Worm (Caenorhabditis elegans) whole organism, dauer: Measurements from ENCODE around the gene F13A7.14.
"Not testable (repeated sequence)": the region's sequence is repeated elsewhere in the genome, so short reads cannot be mapped to it uniquely, and the experiment has no call there.

Source experiments
- unc-62 ChIP-seq: sonication (generic microtip); optimal IDR thresholded peaks from 2 replicates; lab custom pipeline; 2017; ENCODE audit warnings: missing biosample characterization, missing genetic modification reagents, missing genetic modification characterization

Gene F13A7.14

DNA sequence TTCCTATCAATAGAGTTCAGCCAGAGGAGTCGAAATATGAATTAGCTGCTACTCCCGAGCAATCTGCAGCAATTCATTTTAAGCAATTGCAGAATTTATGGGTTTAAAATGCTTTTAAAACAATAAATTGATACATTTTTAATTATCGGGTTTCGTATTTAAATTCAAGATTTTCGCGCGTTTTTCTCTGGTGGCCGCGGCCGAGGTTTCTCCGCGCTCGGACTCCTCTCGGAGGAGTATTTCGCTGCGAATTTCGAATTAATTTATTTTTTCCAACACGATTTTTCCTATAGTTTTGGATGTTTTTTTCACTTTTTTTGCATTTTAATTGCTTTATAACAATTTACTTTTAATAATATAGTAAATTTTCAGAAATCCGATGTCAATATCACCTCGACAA is at the start of gene F13A7.14:
Gene F13A7.14 (plus strand): TSS at position 373 of the 400 bp plus-strand sequence.
- no peak for TF ChIP-seq unc-62 (GFP tag; lab: Kevin White, UChicago)

DNA sequence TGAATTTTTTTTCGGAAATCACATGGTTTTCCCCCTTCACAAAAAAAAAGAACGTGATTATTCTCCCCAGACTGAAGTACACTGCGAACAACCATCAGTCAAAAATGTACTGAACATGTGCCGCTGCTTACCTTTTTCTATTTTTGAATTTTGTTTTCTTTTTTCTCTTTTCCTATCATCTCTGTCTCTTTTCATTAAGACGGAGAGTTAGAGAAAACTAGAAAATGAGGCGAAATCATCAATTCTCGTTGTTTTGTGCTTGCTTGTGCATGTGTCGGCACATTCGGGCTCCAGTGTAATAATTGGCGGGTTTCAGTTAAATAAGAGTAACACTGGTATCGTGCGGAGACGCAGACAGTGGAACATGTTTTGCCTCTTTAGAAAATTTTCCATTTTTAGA is 49.4 kb upstream of the F13A7.14 start:
- TF ChIP-seq unc-62 (GFP tag; lab: Kevin White, UChicago) = no peak

DNA sequence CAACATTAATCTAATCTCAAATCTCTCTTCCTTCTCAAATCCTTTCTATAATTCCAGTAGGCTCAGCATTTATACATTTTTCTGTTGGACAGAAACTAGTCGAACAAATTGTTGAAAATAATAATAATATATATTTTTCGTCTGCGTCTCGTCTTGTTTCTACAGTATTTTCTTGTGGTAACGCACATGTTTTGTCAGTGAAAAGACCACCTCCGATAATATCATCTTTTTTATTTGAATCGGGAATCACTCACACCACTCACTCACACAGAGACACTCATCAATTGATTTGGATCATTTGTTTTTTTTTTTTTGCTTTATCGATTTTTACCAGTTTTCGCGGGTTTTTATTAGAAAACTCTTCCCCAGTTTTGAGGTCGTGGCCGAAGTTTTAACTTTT is 47.0 kb upstream of the F13A7.14 start:
- TF ChIP-seq unc-62 (GFP tag; lab: Kevin White, UChicago) = no peak

DNA sequence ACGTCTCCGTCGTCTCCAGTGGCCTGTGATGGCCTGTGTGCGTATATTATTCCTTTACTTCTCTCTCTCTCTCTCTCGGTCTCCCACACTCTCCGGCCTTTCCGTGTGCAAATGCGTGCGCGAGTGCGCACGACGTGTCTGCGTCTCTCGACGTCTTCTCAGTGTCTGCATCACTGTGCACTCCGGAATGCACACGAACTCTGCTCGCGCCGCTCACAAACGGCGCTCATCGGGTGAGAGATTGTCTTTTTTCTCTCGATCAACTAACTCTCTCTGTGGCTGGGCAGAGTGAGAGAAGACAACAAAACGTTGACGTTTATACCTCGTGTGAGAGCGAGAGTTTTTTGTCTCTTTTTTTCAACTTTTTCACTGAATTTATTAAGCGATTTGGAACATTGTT is 45.8 kb upstream of the F13A7.14 start:
- TF ChIP-seq unc-62 (GFP tag; lab: Kevin White, UChicago) = no peak

DNA sequence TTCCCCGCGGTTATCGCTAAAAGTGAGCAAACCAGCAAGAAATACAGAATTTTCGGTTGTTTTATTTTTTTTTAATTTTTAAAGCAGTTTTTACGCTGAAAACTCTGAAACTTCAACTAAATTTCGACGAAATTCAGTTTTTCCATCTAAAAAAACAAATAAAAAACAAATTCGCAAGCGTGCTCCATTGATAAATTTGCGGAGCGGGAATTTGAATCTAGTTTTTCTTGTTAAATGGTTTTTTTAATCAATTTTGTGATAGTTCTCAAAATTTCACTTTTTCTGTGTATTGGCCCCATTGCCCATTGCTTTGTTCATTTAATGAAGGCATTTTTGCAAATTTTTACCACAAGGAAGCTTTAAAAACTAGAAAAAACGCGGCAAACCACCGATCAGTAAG is 44.9 kb upstream of the F13A7.14 start:
- no peak for TF ChIP-seq unc-62 (GFP tag; lab: Kevin White, UChicago)

DNA sequence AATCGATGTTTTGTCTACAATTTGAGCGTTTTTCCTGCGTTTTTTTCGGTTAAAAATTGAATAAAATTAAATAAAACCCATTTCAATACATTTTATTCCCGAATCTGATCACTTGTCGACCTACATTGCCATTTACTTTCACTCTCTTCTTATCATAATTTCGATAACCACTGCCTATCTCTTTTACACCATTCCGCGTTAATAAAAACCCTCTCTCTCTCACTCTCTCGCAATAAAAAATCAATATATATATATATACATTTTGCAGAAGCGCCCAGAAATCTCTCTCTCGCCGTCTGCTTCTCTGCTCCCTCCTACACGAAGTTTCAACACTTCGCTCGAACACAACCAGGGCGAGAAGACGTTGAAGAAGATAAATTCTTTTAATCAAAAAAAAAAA is 44.4 kb upstream of the F13A7.14 start, which contains the start of gene pptr-1:
Gene pptr-1 (plus strand): TSS at position 269 of the 400 bp plus-strand sequence.
- no peak for TF ChIP-seq unc-62 (GFP tag; lab: Kevin White, UChicago)

DNA sequence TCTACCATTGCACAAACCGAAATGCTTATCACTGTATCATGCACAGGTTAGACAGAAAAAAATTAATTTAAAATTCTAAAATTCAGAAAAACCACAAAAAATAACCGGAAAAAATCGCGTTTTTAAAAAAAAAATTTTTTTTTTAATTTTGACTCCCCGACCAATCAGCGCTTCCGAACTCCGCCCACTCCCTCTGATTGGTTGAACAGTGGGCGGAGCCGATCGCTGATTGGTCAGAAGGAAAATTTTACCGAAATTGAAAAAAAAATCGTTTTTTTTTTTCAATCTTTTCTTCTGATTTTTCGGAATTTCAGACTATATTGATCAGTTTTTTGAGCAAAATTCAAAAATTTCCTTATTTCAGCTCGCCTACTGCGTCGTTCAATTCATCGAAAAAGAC is 40.3 kb upstream of the F13A7.14 start:
- no peak for TF ChIP-seq unc-62 (GFP tag; lab: Kevin White, UChicago)

DNA sequence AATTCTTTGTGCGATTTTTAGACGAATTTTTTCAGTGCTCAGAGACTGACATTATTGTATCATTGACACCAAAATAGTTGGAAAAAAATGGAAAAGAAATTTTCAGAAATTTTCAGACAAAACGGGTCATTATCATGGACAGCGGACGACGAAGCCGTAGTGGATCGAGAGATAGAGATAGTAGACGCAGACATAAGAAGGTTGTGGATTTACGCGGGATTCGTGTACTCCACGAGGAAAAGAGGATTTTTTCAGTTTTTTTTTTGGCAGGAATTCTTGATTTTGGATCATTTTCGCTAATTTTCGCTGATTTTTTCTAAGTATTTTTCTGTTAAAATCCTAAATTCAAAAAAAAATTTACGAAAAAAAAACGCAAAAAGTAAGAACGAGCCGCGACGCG is 34.1 kb upstream of the F13A7.14 start, which contains the start of gene W08G11.3:
Gene W08G11.3 (plus strand): TSS at position 107 of the 400 bp plus-strand sequence.
- no peak for TF ChIP-seq unc-62 (GFP tag; lab: Kevin White, UChicago)

DNA sequence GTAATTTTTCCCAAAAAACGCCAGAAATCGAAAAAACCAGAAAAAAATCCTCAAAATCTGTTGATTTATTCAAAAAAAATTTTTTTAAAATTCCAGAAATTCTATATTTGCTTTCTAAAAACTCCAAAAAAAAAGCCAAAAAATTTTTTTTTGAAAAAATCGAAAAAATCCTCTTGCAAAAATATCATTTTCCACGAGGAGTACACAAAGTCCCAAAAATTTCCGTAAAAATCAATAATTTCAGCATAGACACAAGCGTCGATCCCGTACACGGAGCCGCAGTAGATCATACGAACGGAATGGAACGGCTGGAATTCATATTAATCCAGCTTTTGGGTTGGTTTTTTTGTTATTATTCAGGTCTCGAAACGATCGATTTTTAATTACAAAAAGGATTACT is 33.5 kb upstream of the F13A7.14 start:
- no peak for TF ChIP-seq unc-62 (GFP tag; lab: Kevin White, UChicago)

DNA sequence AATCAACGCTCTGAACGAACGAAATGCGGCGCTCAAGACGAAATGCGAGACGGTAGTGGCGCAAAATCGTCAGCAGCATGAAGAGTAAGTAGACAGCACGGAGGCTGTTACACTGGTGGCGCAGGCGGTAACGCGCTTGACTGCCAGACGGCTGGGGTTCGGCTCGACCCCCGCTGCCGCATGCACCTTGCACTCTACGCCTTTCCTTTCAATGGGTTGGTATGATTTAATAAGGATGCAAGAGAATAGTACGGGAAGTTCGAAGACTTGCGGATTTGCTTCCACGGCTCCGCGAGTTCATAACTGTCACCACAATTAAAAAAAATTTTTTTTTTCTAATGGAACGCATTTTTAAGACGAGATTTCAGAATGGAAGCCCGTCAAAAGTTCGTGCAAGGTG is 31.7 kb upstream of the F13A7.14 start:
- TF ChIP-seq unc-62 (GFP tag; lab: Kevin White, UChicago) = no peak

DNA sequence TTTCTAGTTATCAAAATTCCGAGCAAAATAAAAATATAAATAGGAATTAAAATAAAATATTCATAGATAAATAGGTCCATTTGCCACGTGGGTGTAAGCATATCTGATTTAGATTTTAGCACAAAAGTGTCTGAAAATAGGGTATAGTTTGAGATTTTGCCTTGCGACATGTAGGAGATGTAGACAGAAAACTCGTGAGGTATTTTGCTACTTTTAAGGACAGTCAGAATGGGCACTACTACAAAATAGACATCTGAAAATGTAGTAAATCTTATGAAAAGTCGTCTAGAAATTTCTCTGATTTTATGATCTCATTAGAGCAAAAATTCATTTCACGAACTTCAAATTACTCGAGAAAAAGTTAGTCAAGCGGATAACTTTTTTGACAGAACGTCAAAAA is 27.0 kb upstream of the F13A7.14 start, which contains the start of gene srv-34:
Gene srv-34 (minus strand): TSS at position 101 of the 400 bp plus-strand sequence.
- no peak for TF ChIP-seq unc-62 (GFP tag; lab: Kevin White, UChicago)

DNA sequence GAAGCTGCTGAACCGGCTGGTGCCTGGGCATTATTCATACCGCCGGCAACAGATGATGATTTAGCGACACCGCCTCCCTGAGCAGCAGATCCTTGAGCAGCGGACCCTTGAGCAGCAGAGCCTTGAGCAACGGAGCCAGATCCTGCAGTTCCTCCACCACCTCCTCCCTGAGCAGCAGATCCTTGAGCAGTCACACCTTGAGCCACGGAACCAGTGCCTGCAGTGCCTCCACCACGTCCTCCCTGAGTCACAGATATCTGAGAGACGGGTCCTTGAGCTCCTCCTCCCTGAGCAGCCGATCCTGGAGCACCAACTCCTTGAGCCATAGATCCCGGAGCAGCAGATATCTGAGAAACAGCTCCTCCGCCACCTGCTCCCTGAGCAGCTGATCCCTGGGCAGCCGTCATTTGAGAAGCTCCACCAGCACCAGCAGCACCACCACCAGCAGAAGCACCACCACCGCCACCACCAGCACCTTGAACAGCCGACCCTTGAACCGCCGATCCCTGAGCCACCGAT is 25.2 kb upstream of the F13A7.14 start:
- TF ChIP-seq unc-62 (GFP tag; lab: Kevin White, UChicago) = no peak

DNA sequence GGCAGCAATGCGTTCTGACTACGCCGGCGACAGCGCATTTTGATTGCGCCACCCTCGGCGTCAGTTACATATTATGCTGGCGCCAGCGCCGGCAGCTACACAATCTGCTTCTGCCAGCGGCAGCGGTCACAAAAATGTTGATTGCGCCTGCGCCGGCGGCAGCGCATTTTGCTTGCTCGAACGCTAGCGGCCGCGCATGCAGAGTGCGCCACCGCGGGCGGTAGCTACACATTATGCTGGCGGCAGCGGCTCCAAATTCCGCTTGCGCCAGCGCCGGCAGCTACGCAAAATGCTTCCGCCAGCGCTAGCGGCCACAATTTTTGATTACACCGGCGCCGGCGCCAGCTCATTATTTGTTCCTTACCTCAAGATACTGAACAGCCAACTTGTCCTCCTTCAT is 24.5 kb upstream of the F13A7.14 start:
- no peak for TF ChIP-seq unc-62 (GFP tag; lab: Kevin White, UChicago)

DNA sequence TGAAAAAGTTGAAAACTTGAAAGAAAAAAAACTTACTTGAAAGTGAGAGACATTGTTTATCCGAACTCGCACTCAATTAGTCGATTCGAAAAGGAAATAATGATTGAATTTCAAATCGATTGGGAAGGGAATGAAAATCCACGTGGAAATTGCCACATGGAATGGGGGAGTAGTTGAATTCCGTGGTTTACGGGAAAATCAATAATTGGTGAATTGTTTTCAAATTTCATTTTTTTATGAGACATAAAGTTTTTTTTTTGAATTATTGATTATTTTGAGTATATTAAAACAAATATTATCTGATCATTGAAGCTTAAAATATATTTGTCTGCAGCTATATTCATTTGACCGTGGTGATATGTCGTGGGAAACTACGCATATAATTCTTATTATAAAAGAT is 23.8 kb upstream of the F13A7.14 start, which contains the start of gene F13A7.1:
Gene F13A7.1 (minus strand): TSS at position 101 of the 400 bp plus-strand sequence.
- no peak for TF ChIP-seq unc-62 (GFP tag; lab: Kevin White, UChicago)

DNA sequence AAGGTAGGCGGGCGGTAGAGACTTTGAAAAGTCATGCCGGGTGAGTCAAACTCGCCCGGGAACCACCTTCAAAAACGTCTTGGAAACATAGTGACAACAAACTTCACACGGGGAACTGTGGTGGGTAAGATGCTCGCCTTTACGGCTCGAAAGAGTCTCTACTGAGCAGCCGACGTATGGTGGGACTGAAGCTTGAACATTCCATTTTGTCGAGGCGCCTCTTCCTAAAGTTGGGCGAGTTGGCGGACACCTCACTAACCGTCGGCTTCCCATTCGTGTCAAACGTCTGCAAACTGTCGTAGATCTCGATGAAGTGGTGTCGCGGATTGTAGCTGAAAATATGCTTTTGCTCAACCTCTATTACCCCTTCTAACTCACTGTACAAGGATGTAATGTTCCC is 18.7 kb upstream of the F13A7.14 start:
- TF ChIP-seq unc-62 (GFP tag; lab: Kevin White, UChicago) = no peak

DNA sequence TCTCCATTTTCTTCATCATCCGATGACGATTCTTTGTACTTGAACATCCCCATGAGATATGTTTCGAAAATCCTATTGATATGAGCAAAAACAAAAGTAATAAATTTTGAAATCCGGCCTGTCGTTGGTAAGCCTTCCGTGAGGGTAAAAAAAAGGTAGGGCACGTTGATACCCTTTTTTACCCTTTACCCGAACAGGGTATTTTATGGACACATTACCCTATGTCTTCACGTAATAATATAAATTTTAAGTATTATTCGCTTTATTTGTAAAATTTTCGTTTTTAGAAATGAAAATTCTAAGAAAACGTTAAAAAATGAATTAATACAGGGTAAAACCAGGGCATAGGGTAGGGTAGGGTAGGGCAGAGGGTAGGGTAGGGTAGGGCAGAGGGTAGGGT is 18.0 kb upstream of the F13A7.14 start, which contains the start of gene F13A7.7:
Gene F13A7.7 (minus strand): TSS at position 101 of the 400 bp plus-strand sequence.
- TF ChIP-seq unc-62 (GFP tag; lab: Kevin White, UChicago) = not testable (repeated sequence)

DNA sequence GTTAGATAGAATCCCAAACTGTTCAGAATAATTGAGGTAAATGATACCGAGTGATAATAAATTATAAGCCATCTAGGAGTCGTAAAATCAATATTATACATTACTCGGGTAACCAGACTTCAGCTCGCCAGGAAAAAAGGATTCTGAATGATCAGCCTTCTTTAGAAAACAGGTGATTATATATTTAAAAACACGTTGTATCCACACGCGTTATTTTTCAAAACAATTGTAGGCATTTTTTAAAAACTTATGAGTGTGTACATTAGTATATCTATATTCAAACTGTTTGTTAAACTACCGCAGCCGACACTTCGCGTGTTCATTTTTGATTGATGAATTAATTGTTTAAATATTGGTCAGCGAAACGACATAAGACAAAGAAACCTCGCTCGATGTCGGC is 13.4 kb upstream of the F13A7.14 start, which contains the start of gene sri-65:
Gene sri-65 (minus strand): TSS at position 101 of the 400 bp plus-strand sequence.
- TF ChIP-seq unc-62 (GFP tag; lab: Kevin White, UChicago) = no peak
